Fruit fly (Drosophila melanogaster) ovary, adult (tissue): ENCODE results near the gene Ucp4B.

Experiments
- CG17801 ChIP-seq: fragments of 200-800 bp; optimal IDR thresholded peaks from 2 replicates; lab custom pipeline; 2019; ENCODE audit warnings: missing biosample characterization, mild to moderate bottlenecking, missing genetic modification characterization, moderate library complexity; ENCODE audit not compliant: partially characterized antibody

The Ucp4B gene

dm6 chr2L:5958581-5959177 is 11.0 kb upstream of the Ucp4B start, which contains the start of gene Vm26Ac:
Gene Vm26Ac, minus strand, starts transcription at chr2L:5958631.
- TF ChIP-seq CG17801 (GFP tag; lab: Kevin White, UChicago): no peak

DNA sequence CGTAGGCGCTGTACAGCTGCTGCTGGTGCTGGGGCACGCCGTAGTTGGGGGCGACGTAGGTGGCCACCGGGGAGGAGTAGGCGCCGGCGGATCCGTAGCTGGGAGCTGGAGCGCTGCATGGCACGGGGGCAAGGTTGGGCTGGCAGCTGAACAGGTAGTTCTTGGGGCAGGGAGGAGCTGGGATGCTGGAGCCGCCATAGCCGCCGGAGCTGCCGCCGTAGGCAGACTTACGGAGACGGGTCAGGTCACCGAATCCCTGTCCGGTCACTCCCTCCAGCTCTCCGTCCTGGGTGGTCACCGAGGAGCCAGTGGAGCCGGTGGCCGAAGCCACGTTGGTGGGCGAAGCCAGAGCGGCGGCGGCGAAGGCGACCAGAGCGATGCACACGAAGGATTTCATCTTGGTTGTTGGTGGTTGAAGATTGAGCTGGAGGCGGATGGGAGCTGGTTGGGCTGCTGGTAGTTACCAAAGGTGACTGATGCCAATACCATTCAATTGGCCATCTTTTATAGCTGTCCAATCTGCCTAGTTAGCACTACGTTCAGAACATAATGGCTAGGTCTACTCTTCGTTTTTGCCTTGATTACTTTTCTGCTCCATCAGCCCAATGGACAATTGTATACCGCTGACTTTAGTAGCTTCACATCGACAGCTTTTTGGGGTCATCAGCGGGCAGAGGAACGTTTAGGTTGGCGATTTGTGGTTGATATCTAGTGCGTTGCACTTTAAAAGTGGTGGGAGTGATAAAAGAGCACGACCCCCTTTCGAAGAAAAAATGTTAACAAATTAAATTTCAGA is 9.6 kb upstream of the Ucp4B start, which contains the start of gene Vm26Aa:
TSS of gene Vm26Aa (minus strand) at position 478 of the 796 bp plus-strand sequence.
- TF ChIP-seq CG17801 (GFP tag; lab: Kevin White, UChicago): no peak

- no peak for TF ChIP-seq CG17801 (GFP tag; lab: Kevin White, UChicago)
Measured at dm6 chr2L:5961169-5961918, 8.3 kb upstream of the Ucp4B start.

- TF ChIP-seq CG17801 (GFP tag; lab: Kevin White, UChicago): no peak
Measured at dm6 chr2L:5963251-5963650, 6.4 kb upstream of the Ucp4B start.

- no peak for TF ChIP-seq CG17801 (GFP tag; lab: Kevin White, UChicago)
Measured at dm6 chr2L:5964211-5964610, 5.4 kb upstream of the Ucp4B start.

DNA sequence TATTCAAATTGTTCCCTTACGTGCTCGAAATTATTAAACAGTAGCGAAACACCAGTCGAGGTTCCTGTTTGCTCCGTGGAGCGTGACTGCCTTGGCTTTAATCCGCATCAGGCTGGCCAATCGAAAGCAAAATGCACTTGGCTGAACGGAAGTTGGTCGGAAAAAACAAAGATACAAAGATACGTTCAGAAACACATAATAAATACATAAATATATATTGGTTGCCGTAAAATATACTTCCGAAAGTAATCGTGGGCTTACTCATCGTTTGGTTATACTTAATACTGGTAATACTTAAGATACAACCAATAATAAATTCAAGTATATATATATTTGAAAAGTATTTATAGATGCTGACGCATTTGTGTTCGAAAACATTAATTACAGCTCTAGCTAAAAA is 4.8 kb upstream of the Ucp4B start, which contains the start of gene psd:
TSS of gene psd (minus strand) at position 101 of the 400 bp plus-strand sequence.
- TF ChIP-seq CG17801 (GFP tag; lab: Kevin White, UChicago): no peak

- peak; percentile 40 for TF ChIP-seq CG17801 (GFP tag; lab: Kevin White, UChicago)
Measured at dm6 chr2L:5967702-5968616, 1.7 kb upstream of the Ucp4B start, which contains the start of the genes CG13992 and Ucp4C. Gene CG13992, minus strand, starts transcription at chr2L:5967752. Gene Ucp4C, plus strand, starts transcription at chr2L:5968566.

DNA sequence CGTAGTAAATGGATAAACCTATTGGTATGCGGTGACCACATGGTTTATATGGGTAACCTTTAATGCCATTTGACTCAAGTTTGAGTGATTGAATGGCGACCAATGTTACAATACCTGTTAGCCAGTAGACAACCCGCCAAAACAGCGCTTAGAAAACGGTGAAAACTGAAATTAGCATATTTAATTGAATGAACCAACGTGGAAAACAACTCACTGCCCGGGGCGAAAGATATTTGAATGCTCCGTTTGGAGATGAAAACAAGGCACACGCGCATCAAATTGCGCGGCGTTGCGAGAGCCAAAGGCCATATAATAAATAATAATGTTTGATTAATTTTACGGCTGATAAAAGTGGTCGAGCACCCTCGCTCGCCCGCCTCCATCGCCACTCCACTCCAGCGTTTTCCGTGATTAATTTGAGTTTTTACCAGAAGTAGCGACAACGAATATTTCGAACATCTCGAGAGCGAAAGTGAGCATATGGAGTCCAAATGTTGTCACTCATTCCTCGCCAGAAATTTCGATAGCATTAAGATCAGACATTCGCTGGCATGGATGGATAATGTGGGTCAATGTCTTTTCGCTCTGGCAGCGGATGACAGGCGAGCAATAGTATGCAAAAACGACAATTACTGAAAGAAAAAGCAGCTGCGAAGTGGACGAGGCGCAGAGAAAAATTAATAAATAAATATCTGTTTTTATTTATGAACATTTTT is 1.6 kb downstream of the Ucp4B start:
- TF ChIP-seq CG17801 (GFP tag; lab: Kevin White, UChicago): no peak

DNA sequence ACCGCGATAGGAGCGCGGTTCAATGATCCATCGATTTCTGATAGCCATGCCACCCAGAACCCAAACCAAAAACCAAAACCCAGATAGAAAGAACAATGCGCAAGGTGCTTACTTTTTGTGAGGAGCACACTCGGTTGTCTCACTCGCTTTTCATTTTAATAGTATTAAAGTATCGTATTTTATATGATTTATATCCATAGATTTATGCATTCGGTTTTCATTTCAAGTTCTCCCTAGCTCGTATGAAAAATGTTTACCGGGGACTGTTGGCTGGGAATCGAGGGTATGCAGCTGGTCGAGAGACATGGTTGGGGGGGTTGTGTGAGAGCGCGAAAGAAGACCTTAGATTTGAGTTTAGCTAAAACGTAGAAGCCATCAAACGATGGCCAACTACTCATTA is 2.3 kb downstream of the Ucp4B start:
- peak; percentile 0 for TF ChIP-seq CG17801 (GFP tag; lab: Kevin White, UChicago)

- TF ChIP-seq CG17801 (GFP tag; lab: Kevin White, UChicago): no peak
Measured at dm6 chr2L:5972588-5973236, 3.1 kb downstream of the Ucp4B start.

DNA sequence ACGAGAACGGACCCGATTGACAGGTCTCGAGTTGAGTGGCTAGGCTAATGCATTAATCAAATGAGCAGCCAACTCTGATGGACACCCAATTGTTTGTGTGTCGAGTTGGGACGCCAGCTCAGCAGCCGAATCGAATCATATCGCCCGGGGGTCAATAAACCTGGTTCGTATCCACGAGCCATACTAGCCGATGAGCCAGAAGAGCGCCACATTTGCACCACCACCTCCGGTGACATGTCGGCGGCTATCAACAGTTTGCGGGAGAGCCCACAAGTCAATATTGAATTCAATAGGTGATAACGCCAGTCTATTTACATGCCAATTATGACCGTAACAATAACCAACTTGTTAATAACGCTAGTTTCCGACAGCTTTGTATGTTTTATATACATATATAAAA is 4.5 kb downstream of the Ucp4B start:
- no peak for TF ChIP-seq CG17801 (GFP tag; lab: Kevin White, UChicago)

- no peak for TF ChIP-seq CG17801 (GFP tag; lab: Kevin White, UChicago)
Measured at dm6 chr2L:5975025-5975539, 5.4 kb downstream of the Ucp4B start.

DNA sequence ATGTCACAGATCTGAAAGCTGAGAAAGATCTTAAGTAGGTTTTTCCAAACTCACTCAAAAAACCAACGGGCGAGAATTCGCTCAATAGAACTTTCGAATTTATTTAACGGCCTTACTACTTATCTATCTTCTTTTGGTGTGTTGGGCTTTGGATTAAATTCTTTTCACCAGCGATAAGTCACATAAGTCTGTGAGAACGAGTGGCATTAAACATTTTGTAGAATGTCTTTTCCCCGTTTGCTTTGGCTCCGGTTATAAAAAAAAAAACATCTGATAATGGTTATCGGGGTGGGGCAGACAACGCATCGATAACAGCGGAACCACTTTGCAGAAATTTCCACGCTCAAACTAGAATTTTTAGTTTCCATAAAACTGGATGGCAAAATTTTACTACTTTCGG is 5.9 kb downstream of the Ucp4B start:
- TF ChIP-seq CG17801 (GFP tag; lab: Kevin White, UChicago): no peak
